Worm (Caenorhabditis elegans) whole organism, young adult: ENCODE data around the gene ufd-3.

ENCODE experiments used
- B0035.1 ChIP-seq: sonication (generic microtip); optimal IDR thresholded peaks from 2 replicates; lab custom pipeline; 2016; ENCODE audit warnings: missing genetic modification characterization, mild to moderate bottlenecking, missing compliant biosample characterization, missing genotype, missing genetic modification reagents
- B0336.3 ChIP-seq: fragments of 200-800 bp; sonication (Bioruptor generic); IDR thresholded peaks from 2 replicates; pipeline ENCODE4 v1.3.6; 2022; ENCODE audit warnings: missing genetic modification characterization, missing compliant biosample characterization
- F23B12.7 ChIP-seq: sonication (generic microtip); optimal IDR thresholded peaks from 2 replicates; lab custom pipeline; 2017; ENCODE audit warnings: missing genetic modification characterization, mild to moderate bottlenecking, missing compliant biosample characterization, antibody characterized with exemption, moderate library complexity; ENCODE audit not compliant: insufficient read depth
- F49E8.2 ChIP-seq: sonication (generic microtip); optimal IDR thresholded peaks from 3 replicates; lab custom pipeline; 2017; ENCODE audit warnings: missing genetic modification characterization, mild to moderate bottlenecking, missing compliant biosample characterization, antibody characterized with exemption, moderate library complexity; ENCODE audit not compliant: insufficient read depth
- F55B11.4 ChIP-seq: sonication (generic microtip); optimal IDR thresholded peaks from 2 replicates; lab custom pipeline; 2016; ENCODE audit warnings: missing compliant biosample characterization, missing genetic modification characterization, borderline replicate concordance; ENCODE audit not compliant: insufficient read depth
- K12H6.12 ChIP-seq: fragments of 200-800 bp; sonication (Bioruptor generic); optimal IDR thresholded peaks from 2 replicates; lab custom pipeline; 2018; ENCODE audit warnings: mild to moderate bottlenecking, missing genetic modification characterization, missing compliant biosample characterization
- Y53G8AR.9 ChIP-seq: fragments of 200-800 bp; sonication (Bioruptor generic); conservative IDR thresholded peaks from 2 replicates; pipeline ENCODE4 v1.3.6; 2022; ENCODE audit warnings: missing genetic modification reagents, missing genetic modification characterization, missing compliant biosample characterization
- Y67H2A.10 ChIP-seq: fragments of 200-800 bp; sonication (Bioruptor generic); conservative IDR thresholded peaks from 2 replicates; pipeline ENCODE4 v1.3.6; 2022; ENCODE audit warnings: missing genetic modification reagents, missing genetic modification characterization, missing compliant biosample characterization
- Y79H2A.3 ChIP-seq: fragments of 200-800 bp; sonication (Bioruptor generic); conservative IDR thresholded peaks from 2 replicates; pipeline ENCODE4 v1.3.6; 2022; ENCODE audit warnings: missing genetic modification reagents, missing genetic modification characterization, missing compliant biosample characterization
- Y95B8A.8 ChIP-seq: fragments of 200-800 bp; sonication (Bioruptor generic); IDR thresholded peaks from 2 replicates; pipeline ENCODE4 v1.3.6; 2022; ENCODE audit warnings: missing genetic modification reagents, missing genetic modification characterization, missing compliant biosample characterization
- ZK185.1 ChIP-seq: sonication (generic microtip); optimal IDR thresholded peaks from 2 replicates; lab custom pipeline; 2016; ENCODE audit warnings: mild to moderate bottlenecking, missing genetic modification characterization, missing compliant biosample characterization; ENCODE audit not compliant: poor library complexity, severe bottlenecking
- atf-7 ChIP-seq: sonication (generic microtip); optimal IDR thresholded peaks from 2 replicates; lab custom pipeline; 2017; ENCODE audit warnings: mild to moderate bottlenecking, missing genetic modification characterization, missing compliant biosample characterization
- bed-1 ChIP-seq: fragments of 200-800 bp; sonication (Bioruptor generic); IDR thresholded peaks from 2 replicates; pipeline ENCODE4 v1.3.6; 2022; ENCODE audit warnings: missing genetic modification reagents, missing genetic modification characterization, missing compliant biosample characterization
- cebp-1 ChIP-seq, 2 experiments: fragments of 200-800 bp in 1 of 2; sonication (Bioruptor generic) in 1 of 2; sonication (generic microtip) in 1 of 2; IDR thresholded peaks in 1 of 2; optimal IDR thresholded peaks in 1 of 2; 2 replicates each; pipeline versions ENCODE4 v1.3.6 to Lab custom; 2017 to 2022; ENCODE audit warnings: missing compliant biosample characterization in 2 of 2, missing genetic modification characterization in 2 of 2, mild to moderate bottlenecking in 1 of 2, missing genetic modification reagents in 1 of 2, moderate library complexity in 1 of 2
- ceh-40 ChIP-seq: fragments of 200-800 bp; sonication (Bioruptor generic); IDR thresholded peaks from 2 replicates; pipeline ENCODE4 v1.3.6; 2022; ENCODE audit warnings: missing genetic modification characterization, missing compliant biosample characterization
- ceh-58 ChIP-seq: fragments of 200-800 bp; sonication (Bioruptor generic); IDR thresholded peaks from 2 replicates; pipeline ENCODE4 v1.3.6; 2022; ENCODE audit warnings: missing genetic modification characterization, missing compliant biosample characterization
- ceh-79 ChIP-seq: sonication (generic microtip); optimal IDR thresholded peaks from 2 replicates; lab custom pipeline; 2017; ENCODE audit warnings: mild to moderate bottlenecking, missing genetic modification characterization, missing compliant biosample characterization
- chd-7 ChIP-seq: sonication (generic microtip); optimal IDR thresholded peaks from 2 replicates; lab custom pipeline; 2016; ENCODE audit warnings: mild to moderate bottlenecking, missing genetic modification characterization, moderate library complexity, missing compliant biosample characterization
- dox-1 ChIP-seq: fragments of 200-800 bp; sonication (Bioruptor generic); IDR thresholded peaks from 2 replicates; pipeline ENCODE4 v1.3.6; 2022; ENCODE audit warnings: missing genetic modification reagents, missing genetic modification characterization, missing compliant biosample characterization
- dpff-1 ChIP-seq: sonication (generic microtip); optimal IDR thresholded peaks from 2 replicates; lab custom pipeline; 2017; ENCODE audit warnings: mild to moderate bottlenecking, missing genetic modification characterization, missing compliant biosample characterization
- dpl-1 ChIP-seq: fragments of 150-350 bp; optimal IDR thresholded peaks from 2 replicates; lab custom pipeline; 2014; ENCODE audit warnings: missing biosample characterization, missing genetic modification reagents, missing genetic modification characterization
- egrh-3 ChIP-seq: fragments of 200-800 bp; sonication (Bioruptor generic); IDR thresholded peaks from 2 replicates; pipeline ENCODE4 v1.3.6; 2022; ENCODE audit warnings: missing genetic modification reagents, missing genetic modification characterization, missing compliant biosample characterization
- hlh-26 ChIP-seq: fragments of 200-800 bp; sonication (Bioruptor generic); conservative IDR thresholded peaks from 2 replicates; pipeline ENCODE4 v1.3.6; 2022; ENCODE audit warnings: missing genetic modification reagents, missing genetic modification characterization, missing compliant biosample characterization
- hsf-1 ChIP-seq: fragments of 200-800 bp; sonication (Bioruptor generic); IDR thresholded peaks from 2 replicates; pipeline ENCODE4 v1.3.6; 2022; ENCODE audit warnings: missing genetic modification reagents, missing genetic modification characterization, missing compliant biosample characterization
- lin-26 ChIP-seq: fragments of 200-800 bp; sonication (Bioruptor generic); IDR thresholded peaks from 2 replicates; pipeline ENCODE4 v1.3.6; 2022; ENCODE audit warnings: missing genetic modification reagents, missing genetic modification characterization, missing compliant biosample characterization
- lin-40 ChIP-seq: sonication (generic microtip); optimal IDR thresholded peaks from 2 replicates; lab custom pipeline; 2016; ENCODE audit warnings: missing genetic modification characterization, mild to moderate bottlenecking, missing compliant biosample characterization, missing genotype, missing genetic modification reagents
- madf-10 ChIP-seq: sonication (generic microtip); optimal IDR thresholded peaks from 2 replicates; lab custom pipeline; 2016; ENCODE audit warnings: mild to moderate bottlenecking, missing genetic modification characterization, missing compliant biosample characterization
- madf-6 ChIP-seq: fragments of 200-800 bp; sonication (Bioruptor generic); IDR thresholded peaks from 2 replicates; pipeline ENCODE4 v1.3.6; 2022; ENCODE audit warnings: missing genetic modification reagents, missing genetic modification characterization, missing compliant biosample characterization
- mel-28 ChIP-seq: sonication (generic microtip); optimal IDR thresholded peaks from 2 replicates; lab custom pipeline; 2016; ENCODE audit warnings: borderline replicate concordance, mild to moderate bottlenecking, missing genetic modification characterization, missing compliant biosample characterization
- mes-4 ChIP-seq: sonication (generic microtip); optimal IDR thresholded peaks from 2 replicates; lab custom pipeline; 2016; ENCODE audit warnings: missing genotype, missing genetic modification characterization, missing compliant biosample characterization
- nhr-27 ChIP-seq: fragments of 200-800 bp; sonication (Bioruptor generic); optimal IDR thresholded peaks from 2 replicates; lab custom pipeline; 2018; ENCODE audit warnings: mild to moderate bottlenecking, missing genetic modification characterization, moderate library complexity, missing compliant biosample characterization
- pbrm-1 ChIP-seq: fragments of 200-800 bp; sonication (Bioruptor generic); IDR thresholded peaks from 2 replicates; pipeline ENCODE4 v1.3.6; 2022; ENCODE audit warnings: missing genetic modification reagents, missing genetic modification characterization, missing compliant biosample characterization
- pha-4 ChIP-seq: fragments of 150-350 bp; sonication (generic microtip); optimal IDR thresholded peaks from 2 replicates; lab custom pipeline; 2014; ENCODE audit warnings: missing biosample characterization, missing genetic modification reagents, missing genetic modification characterization
- rec-8 ChIP-seq, 2 experiments: sonication (generic microtip); optimal IDR thresholded peaks; 2 replicates each; lab custom pipeline; 2016; ENCODE audit warnings: mild to moderate bottlenecking in 2 of 2, missing genetic modification characterization in 2 of 2, missing genetic modification reagents in 2 of 2, missing genotype in 2 of 2, missing biosample characterization in 1 of 2, missing compliant biosample characterization in 1 of 2, moderate library complexity in 1 of 2
- repo-1 ChIP-seq: sonication (generic microtip); optimal IDR thresholded peaks from 2 replicates; lab custom pipeline; 2017; ENCODE audit warnings: mild to moderate bottlenecking, missing genetic modification characterization, missing compliant biosample characterization
- sea-2 ChIP-seq: fragments of 200-800 bp; sonication (Bioruptor generic); IDR thresholded peaks from 2 replicates; pipeline ENCODE4 v1.3.6; 2022; ENCODE audit warnings: missing genetic modification characterization, missing compliant biosample characterization
- tbp1 ChIP-seq: fragments of 200-800 bp; sonication (Bioruptor generic); optimal IDR thresholded peaks from 2 replicates; lab custom pipeline; 2018; ENCODE audit warnings: mild to moderate bottlenecking, missing genetic modification characterization, missing compliant biosample characterization
- zfh-2 ChIP-seq: fragments of 200-800 bp; sonication (Bioruptor generic); conservative IDR thresholded peaks from 2 replicates; pipeline ENCODE4 v1.3.6; 2022; ENCODE audit warnings: missing genetic modification reagents, missing genetic modification characterization, missing compliant biosample characterization
- zim-3 ChIP-seq: sonication (generic microtip); optimal IDR thresholded peaks from 2 replicates; lab custom pipeline; 2017; ENCODE audit warnings: mild to moderate bottlenecking, missing genetic modification characterization, moderate library complexity, missing compliant biosample characterization
- ztf-18 ChIP-seq: sonication (generic microtip); optimal IDR thresholded peaks from 2 replicates; lab custom pipeline; 2016; ENCODE audit warnings: missing genotype, mild to moderate bottlenecking, missing genetic modification characterization, missing compliant biosample characterization
- ztf-22 ChIP-seq: fragments of 200-800 bp; sonication (Bioruptor generic); optimal IDR thresholded peaks from 2 replicates; lab custom pipeline; 2018; ENCODE audit warnings: mild to moderate bottlenecking, missing genetic modification characterization, moderate library complexity, missing compliant biosample characterization
- ztf-26 ChIP-seq: sonication (generic microtip); optimal IDR thresholded peaks from 2 replicates; lab custom pipeline; 2017; ENCODE audit warnings: missing genetic modification characterization, missing compliant biosample characterization
- ztf-28 ChIP-seq: fragments of 200-800 bp; sonication (Bioruptor generic); IDR thresholded peaks from 2 replicates; pipeline ENCODE4 v1.3.6; 2022; ENCODE audit warnings: missing genetic modification reagents, missing genetic modification characterization, missing compliant biosample characterization

Gene ufd-3

DNA sequence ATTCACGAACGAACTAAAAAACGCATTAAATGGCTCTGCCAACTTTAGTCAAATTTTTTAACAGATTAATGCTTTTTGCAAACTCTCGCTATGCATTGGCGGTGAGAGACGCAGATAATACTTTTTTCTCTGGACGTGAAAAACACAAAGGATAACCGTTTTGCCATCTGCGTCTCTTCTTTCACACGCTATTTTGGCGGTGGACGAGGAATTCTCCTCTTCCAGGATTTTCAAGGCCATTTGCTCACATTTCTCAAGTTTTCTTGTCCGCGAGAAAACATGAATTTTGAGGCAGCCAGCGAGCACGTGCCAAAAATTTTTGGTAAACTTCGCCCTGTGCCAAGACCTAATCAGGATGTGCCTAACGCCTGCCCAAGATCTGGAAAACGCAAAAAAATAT lies 9.5 kb upstream of the ufd-3 start (continued):
- TF ChIP-seq dox-1 (GFP tag; lab: Robert Waterston, UW) (peak; percentile 42; the same call in 1 of the 2 replicates), pbrm-1 (GFP tag; lab: Robert Waterston, UW) (0 out of 2 replicates have a peak, but pooled peaks have one; percentile 9), K12H6.12 (tag; lab: Kevin White, UChicago) (peak; percentile 12), mes-4 (tag; lab: Kevin White, UChicago) (no peak)
- TF ChIP-seq, all 124 proteins: peak for 14

DNA sequence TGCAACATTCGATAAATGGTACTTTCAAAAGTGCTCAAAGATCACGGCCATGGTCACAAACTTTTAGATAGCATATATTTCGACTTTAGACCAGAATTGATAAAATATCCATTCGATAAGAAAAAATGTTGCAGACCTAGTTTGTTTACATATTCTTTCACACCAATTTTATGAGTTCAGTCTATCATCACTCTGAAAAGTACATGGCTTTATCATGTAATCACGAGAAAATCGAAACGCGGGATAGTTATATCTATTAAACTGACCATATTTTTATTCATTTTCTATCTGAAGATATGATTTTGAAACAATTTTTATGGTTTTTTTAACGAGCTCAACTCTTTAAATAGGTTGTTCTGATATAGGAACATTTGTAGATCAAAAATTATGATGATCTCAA lies 9.1 kb upstream of the ufd-3 start, which contains the start of gene pho-11:
TSS of gene pho-11 (plus strand) at position 374 of the 400 bp plus-strand sequence.
- TF ChIP-seq pbrm-1 (GFP tag; lab: Robert Waterston, UW), result no peak
- no peak for TF ChIP-seq F49E8.2 (tag; lab: Kevin White, UChicago)
- no peak for TF ChIP-seq chd-7 (tag; lab: Kevin White, UChicago)
- TF ChIP-seq Y53G8AR.9 (GFP tag; lab: Robert Waterston, UW), result no peak
- no peak for TF ChIP-seq ceh-79 (tag; lab: Kevin White, UChicago)
- no peak for TF ChIP-seq zfh-2 (GFP tag; lab: Robert Waterston, UW)
- TF ChIP-seq mel-28 (tag; lab: Kevin White, UChicago), result no peak
- TF ChIP-seq, all 124 proteins: peak for 0

- TF ChIP-seq Y79H2A.3 (no peak), egrh-3 (GFP tag; lab: Robert Waterston, UW) (no peak), madf-10 (tag; lab: Kevin White, UChicago) (peak; percentile 51), nhr-27 (tag; lab: Kevin White, UChicago) (no peak), zim-3 (tag; lab: Kevin White, UChicago) (peak; percentile 8), ztf-26 (tag; lab: Kevin White, UChicago) (peak; percentile 14), B0035.1 (tag; lab: Kevin White, UChicago) (peak; percentile 71), ceh-58 (GFP tag; lab: Robert Waterston, UW) (no peak), F55B11.4 (tag; lab: Kevin White, UChicago) (no peak), F23B12.7 (peak; percentile 2), hsf-1 (GFP tag; lab: Robert Waterston, UW) (0 out of 2 replicates have a peak, but pooled peaks have one; percentile 20), Y67H2A.10 (GFP tag; lab: Robert Waterston, UW) (no peak), Y95B8A.8 (no peak), Y53G8AR.9 (GFP tag; lab: Robert Waterston, UW) (no peak; the same call in 1 of the 2 replicates), cebp-1 (GFP tag; IDR thresholded peaks at IDR 0.05; lab: Robert Waterston, UW) (no peak), cebp-1 (tag; optimal IDR thresholded peaks at IDR 0.05; lab: Kevin White, UChicago) (peak; percentile 41), tbp1 (GFP tag; lab: Kevin White, UChicago) (peak; percentile 41), pha-4 (tag; lab: Kevin White, UChicago) (no peak), ztf-18 (tag; lab: Kevin White, UChicago) (no peak), ZK185.1 (tag; lab: Kevin White, UChicago) (peak; percentile 59), lin-40 (tag; lab: Kevin White, UChicago) (peak; percentile 60), sea-2 (GFP tag; lab: Robert Waterston, UW) (no peak), ceh-40 (GFP tag; lab: Robert Waterston, UW) (0 out of 2 replicates have a peak, but pooled peaks have one; percentile 22), repo-1 (tag; lab: Kevin White, UChicago) (peak; percentile 90), hlh-26 (GFP tag; lab: Robert Waterston, UW) (no peak), lin-26 (GFP tag; lab: Robert Waterston, UW) (peak; percentile 54; the same call in 1 of the 2 replicates), ztf-22 (peak; percentile 21), bed-1 (GFP tag; lab: Robert Waterston, UW) (no peak), chd-7 (tag; lab: Kevin White, UChicago) (peak; percentile 10), rec-8 (tag; optimal IDR thresholded peaks at IDR 0.05; lab: Kevin White, UChicago) (no peak), madf-6 (GFP tag; lab: Robert Waterston, UW) (no peak), dpff-1 (tag; lab: Kevin White, UChicago) (peak; percentile 72), dpl-1 (GFP tag; lab: Kevin White, UChicago) (no peak), atf-7 (peak; percentile 11), B0336.3 (GFP tag; lab: Robert Waterston, UW) (0 out of 2 replicates have a peak, but pooled peaks have one; percentile 22), ztf-28 (GFP tag; lab: Robert Waterston, UW) (no peak)
Observed at ce11 chrII:9933947-9934383, 6.6 kb upstream of the ufd-3 start.
